Fruit fly (Drosophila melanogaster): ENCODE data around the gene PolI.

The PolI gene

DNA sequence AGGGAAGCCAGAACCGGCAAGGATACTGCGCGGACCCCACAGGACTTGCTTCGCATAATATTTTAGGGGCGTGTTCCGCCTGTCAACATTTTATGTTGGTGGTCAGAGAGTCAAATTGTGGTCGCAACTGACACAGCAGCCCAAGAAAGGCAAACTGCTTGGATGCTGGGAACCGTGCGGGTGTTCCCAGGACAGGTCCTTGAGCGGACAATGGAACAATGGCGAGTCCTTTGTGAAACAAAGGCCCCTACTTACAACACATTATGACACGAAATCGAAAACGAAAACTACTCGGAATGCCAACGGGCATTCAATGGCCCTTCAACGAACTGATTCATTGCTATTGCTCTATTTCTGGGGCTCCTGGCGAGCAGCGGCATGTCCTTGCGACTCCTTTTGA is 50.9 kb downstream of the PolI start:
- TF ChIP-seq usp (GFP tag; optimal IDR thresholded peaks at IDR 0.05), result no peak

DNA sequence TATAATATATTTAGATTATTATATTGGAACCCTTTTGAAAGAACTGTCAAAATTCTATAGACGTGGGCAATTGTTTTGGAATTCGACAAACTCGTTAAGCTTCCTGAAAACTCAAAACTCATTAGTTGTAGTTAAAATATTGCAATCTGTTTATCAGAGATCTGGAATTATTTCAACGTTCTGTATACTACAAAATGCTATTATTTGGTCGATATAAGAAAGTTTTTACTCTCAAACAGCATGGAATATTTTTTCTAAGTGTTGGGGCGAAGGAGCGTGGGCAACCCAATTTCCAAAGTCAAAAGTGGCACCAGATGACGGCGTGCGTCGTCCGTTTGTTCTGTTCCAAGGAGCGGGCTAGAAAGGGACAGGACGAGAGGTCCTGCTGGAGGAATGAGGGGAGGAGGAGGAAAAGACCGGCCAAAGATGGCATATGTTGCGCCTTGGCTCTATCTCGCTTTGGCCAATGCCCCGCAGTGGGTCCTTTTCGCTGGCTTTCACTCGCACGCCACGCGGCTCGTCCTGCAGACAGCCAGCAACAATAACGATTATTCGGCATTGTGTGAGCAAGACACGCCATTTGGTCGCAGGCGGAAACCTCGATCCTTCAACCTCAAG is 52.5 kb downstream of the PolI start:
- TF ChIP-seq foxo (GFP tag; optimal IDR thresholded peaks at IDR 0.05) (no peak), rgr (GFP tag; optimal IDR thresholded peaks at IDR 0.05) (no peak), sv (GFP tag; optimal IDR thresholded peaks at IDR 0.05) (no peak), Myc (optimal IDR thresholded peaks at IDR 0.05) (no peak), Mio (GFP tag; optimal IDR thresholded peaks at IDR 0.05) (no peak), woc (GFP tag; optimal IDR thresholded peaks at IDR 0.05) (no peak), Abd-B (GFP tag; optimal IDR thresholded peaks at IDR 0.05) (no peak), N (GFP tag; optimal IDR thresholded peaks at IDR 0.05) (no peak), sage (GFP tag; optimal IDR thresholded peaks at IDR 0.05) (no peak), GATAd (GFP tag; optimal IDR thresholded peaks at IDR 0.05) (no peak), OdsH (GFP tag; optimal IDR thresholded peaks at IDR 0.05) (no peak)

All from whole organism, wandering third instar larva.